Fruit fly (Drosophila melanogaster): ENCODE results near the gene CG16721.

The CG16721 gene

dm6 chrX:5907916-5908315 is 28.2 kb downstream of the CG16721 start, which contains the start of gene CG12236 (continued):
- TF ChIP-seq eve (GFP tag; optimal IDR thresholded peaks at IDR 0.05) (no peak), ken (GFP tag; IDR thresholded peaks at IDR 0.05) (peak; percentile 47; the same call in 1 of the 3 replicates), gsb-n (tag; optimal IDR thresholded peaks at IDR 0.05) (peak; percentile 57), CG18011 (GFP tag; optimal IDR thresholded peaks at IDR 0.05) (no peak), CG18764 (GFP tag; optimal IDR thresholded peaks at IDR 0.05) (peak; percentile 20), CG9437 (GFP tag; optimal IDR thresholded peaks at IDR 0.05) (no peak), ftz-f1 (GFP tag; optimal IDR thresholded peaks at IDR 0.05) (peak; percentile 77), CG1832 (GFP tag; optimal IDR thresholded peaks at IDR 0.05) (no peak), Ets65A (GFP tag) (peak; percentile 95), Hr39 (optimal IDR thresholded peaks at IDR 0.05) (no peak), CG3995 (GFP tag; optimal IDR thresholded peaks at IDR 0.05) (no peak), dm (GFP tag; optimal IDR thresholded peaks at IDR 0.05) (peak; percentile 63), dan (GFP tag; IDR thresholded peaks at IDR 0.05) (no peak), Dp (GFP tag; optimal IDR thresholded peaks at IDR 0.05) (peak; percentile 97), slbo (GFP tag; IDR thresholded peaks at IDR 0.05) (peak; percentile 64; the same call in 1 of the 2 replicates), onecut (GFP tag; IDR thresholded peaks at IDR 0.05) (0 out of 2 replicates have a peak, but pooled peaks have one; percentile 30), Myb (GFP tag; optimal IDR thresholded peaks at IDR 0.05) (peak; percentile 90), odd (GFP tag; optimal IDR thresholded peaks at IDR 0.05) (no peak), CG14014 (GFP tag; IDR thresholded peaks at IDR 0.05) (0 out of 2 replicates have a peak, but pooled peaks have one; percentile 28), CG16813 (GFP tag; IDR thresholded peaks at IDR 0.05; ENCODE audit: partially characterized antibody) (0 out of 3 replicates have a peak, but pooled peaks have one; percentile 21), stwl (tag; optimal IDR thresholded peaks at IDR 0.05) (peak; percentile 72), Jarid2 (GFP tag; optimal IDR thresholded peaks at IDR 0.05) (no peak), CG30431 (GFP tag; optimal IDR thresholded peaks at IDR 0.05) (no peak), Hmx (GFP tag; optimal IDR thresholded peaks at IDR 0.05) (no peak), Usf (GFP tag; optimal IDR thresholded peaks at IDR 0.05) (peak; percentile 5), dmrt11E (tag; optimal IDR thresholded peaks at IDR 0.05) (peak; percentile 29), yki (optimal IDR thresholded peaks at IDR 0.05) (no peak), CG15479 (GFP tag; optimal IDR thresholded peaks at IDR 0.05) (no peak), ATbp (GFP tag; optimal IDR thresholded peaks at IDR 0.05) (peak; percentile 15), hbn (GFP tag; IDR thresholded peaks at IDR 0.05; ENCODE audit: partially characterized antibody) (0 out of 2 replicates have a peak, but pooled peaks have one; percentile 14), CG12659 (GFP tag; optimal IDR thresholded peaks at IDR 0.05) (peak; percentile 85), pho (GFP tag; optimal IDR thresholded peaks at IDR 0.05) (peak; percentile 45), pb (GFP tag; optimal IDR thresholded peaks at IDR 0.05) (no peak), CG10267 (tag; optimal IDR thresholded peaks at IDR 0.05) (peak; percentile 73), Side (GFP tag; optimal IDR thresholded peaks at IDR 0.05) (peak; percentile 29), CG12104 (GFP tag; optimal IDR thresholded peaks at IDR 0.05) (no peak), CG2202 (tag; optimal IDR thresholded peaks at IDR 0.05) (no peak), Dek (tag; optimal IDR thresholded peaks at IDR 0.05) (peak; percentile 38), CG1233 (GFP tag; optimal IDR thresholded peaks at IDR 0.05) (peak; percentile 23), Atf3 (GFP tag; optimal IDR thresholded peaks at IDR 0.05) (no peak), CG10274 (GFP tag; optimal IDR thresholded peaks at IDR 0.05) (no peak), CG8944 (GFP tag; optimal IDR thresholded peaks at IDR 0.05) (no peak), CG14667 (GFP tag; IDR thresholded peaks at IDR 0.05) (no peak), Xbp1 (GFP tag; optimal IDR thresholded peaks at IDR 0.05) (peak; percentile 58), bcd (GFP tag; optimal IDR thresholded peaks at IDR 0.05) (no peak), ac (GFP tag; optimal IDR thresholded peaks at IDR 0.05) (no peak), Abd-B (GFP tag; optimal IDR thresholded peaks at IDR 0.05) (no peak), amos (GFP tag; IDR thresholded peaks at IDR 0.05; ENCODE audit: partially characterized antibody) (peak; percentile 52), CG3838 (GFP tag; optimal IDR thresholded peaks at IDR 0.05) (no peak), zen2 (GFP tag; IDR thresholded peaks at IDR 0.05; ENCODE audit: partially characterized antibody) (no peak), Taf1 (GFP tag; IDR thresholded peaks at IDR 0.05) (no peak)
